Worm (Caenorhabditis elegans) whole organism, late embryonic: Measurements from ENCODE around the gene spl-2.

ENCODE experiments used
- C38D4.7 ChIP-seq: fragments of 200-800 bp; sonication (Bioruptor generic); optimal IDR thresholded peaks from 2 replicates; lab custom pipeline; 2018; ENCODE audit warnings: mild to moderate bottlenecking, missing genetic modification characterization, moderate library complexity, missing compliant biosample characterization
- T23F11.4 ChIP-seq: fragments of 200-800 bp; sonication (Bioruptor generic); optimal IDR thresholded peaks from 2 replicates; lab custom pipeline; 2018; ENCODE audit warnings: mild to moderate bottlenecking, missing genetic modification characterization, missing compliant biosample characterization
- Y22D7AL.16 ChIP-seq: sonication (generic microtip); optimal IDR thresholded peaks from 2 replicates; lab custom pipeline; 2016; ENCODE audit warnings: missing genetic modification characterization, missing compliant biosample characterization
- ama-1 ChIP-seq: fragments of 150-350 bp; optimal IDR thresholded peaks from 2 replicates; lab custom pipeline; 2014
- ceh-14 ChIP-seq: sonication (generic microtip); optimal IDR thresholded peaks from 2 replicates; lab custom pipeline; 2016; ENCODE audit warnings: missing genotype, missing genetic modification characterization, missing compliant biosample characterization
- ceh-19 ChIP-seq: fragments of 200-800 bp; sonication (Bioruptor generic); optimal IDR thresholded peaks from 2 replicates; lab custom pipeline; 2018; ENCODE audit warnings: mild to moderate bottlenecking, missing genetic modification characterization, missing compliant biosample characterization
- ceh-22 ChIP-seq: sonication (generic microtip); optimal IDR thresholded peaks from 2 replicates; lab custom pipeline; 2017; ENCODE audit warnings: missing biosample characterization, missing genetic modification characterization
- ceh-24 ChIP-seq: sonication (generic microtip); optimal IDR thresholded peaks from 2 replicates; lab custom pipeline; 2016; ENCODE audit warnings: mild to moderate bottlenecking, missing genetic modification characterization, missing compliant biosample characterization
- ceh-34 ChIP-seq: sonication (generic microtip); optimal IDR thresholded peaks from 2 replicates; lab custom pipeline; 2016; ENCODE audit warnings: mild to moderate bottlenecking, missing genetic modification characterization, missing compliant biosample characterization
- ceh-45 ChIP-seq: fragments of 200-800 bp; sonication (Bioruptor generic); IDR thresholded peaks from 2 replicates; pipeline ENCODE4 v1.3.6; 2022; ENCODE audit warnings: missing genetic modification reagents, missing genetic modification characterization, missing compliant biosample characterization
- ceh-48 ChIP-seq: sonication (generic microtip); optimal IDR thresholded peaks from 2 replicates; lab custom pipeline; 2016; ENCODE audit warnings: missing genetic modification characterization, inconsistent platforms, missing compliant biosample characterization
- che-1 ChIP-seq: sonication (generic microtip); optimal IDR thresholded peaks from 2 replicates; lab custom pipeline; 2016; ENCODE audit warnings: mild to moderate bottlenecking, missing genetic modification characterization, missing compliant biosample characterization
- elt-2 ChIP-seq: sonication (generic microtip); optimal IDR thresholded peaks from 2 replicates; lab custom pipeline; 2016; ENCODE audit warnings: missing genetic modification reagents, missing genetic modification characterization, missing compliant biosample characterization
- fkh-10 ChIP-seq: fragments of 150-350 bp; optimal IDR thresholded peaks from 2 replicates; lab custom pipeline; 2014; ENCODE audit warnings: missing biosample characterization, missing genetic modification reagents, missing genetic modification characterization
- fkh-6 ChIP-seq: sonication (generic microtip); optimal IDR thresholded peaks from 2 replicates; lab custom pipeline; 2016; ENCODE audit warnings: missing genetic modification characterization, missing compliant biosample characterization
- hlh-15 ChIP-seq: sonication (generic microtip); optimal IDR thresholded peaks from 2 replicates; lab custom pipeline; 2016; ENCODE audit warnings: missing genetic modification characterization, missing compliant biosample characterization
- hlh-30 ChIP-seq: sonication (generic microtip); optimal IDR thresholded peaks from 2 replicates; lab custom pipeline; 2017; ENCODE audit warnings: antibody characterized with exemption, missing genetic modification characterization, missing compliant biosample characterization; ENCODE audit not compliant: insufficient read depth
- hlh-6 ChIP-seq: sonication (generic microtip); optimal IDR thresholded peaks from 2 replicates; lab custom pipeline; 2016; ENCODE audit warnings: missing genotype, missing genetic modification characterization, missing compliant biosample characterization
- lin-11 ChIP-seq: fragments of 200-800 bp; sonication (Bioruptor generic); optimal IDR thresholded peaks from 2 replicates; lab custom pipeline; 2018; ENCODE audit warnings: mild to moderate bottlenecking, missing genetic modification characterization, missing compliant biosample characterization
- madf-2 ChIP-seq: sonication (generic microtip); optimal IDR thresholded peaks from 2 replicates; lab custom pipeline; 2017; ENCODE audit warnings: missing genetic modification characterization, missing compliant biosample characterization
- mec-3 ChIP-seq: sonication (generic microtip); optimal IDR thresholded peaks from 2 replicates; lab custom pipeline; 2016; ENCODE audit warnings: borderline replicate concordance, missing genetic modification characterization, missing compliant biosample characterization
- nfya-1 ChIP-seq: sonication (generic microtip); optimal IDR thresholded peaks from 2 replicates; lab custom pipeline; 2017; ENCODE audit warnings: missing genetic modification characterization, mild to moderate bottlenecking, missing compliant biosample characterization, antibody characterized with exemption, moderate library complexity
- nhr-232 ChIP-seq: sonication (generic microtip); optimal IDR thresholded peaks from 2 replicates; lab custom pipeline; 2016; ENCODE audit warnings: missing genetic modification characterization, missing compliant biosample characterization
- pha-4 ChIP-seq: fragments of 150-350 bp; optimal IDR thresholded peaks from 2 replicates; lab custom pipeline; 2018; ENCODE audit warnings: missing biosample characterization, missing genetic modification reagents, missing genetic modification characterization
- pqm-1 ChIP-seq: sonication (generic microtip); optimal IDR thresholded peaks from 2 replicates; lab custom pipeline; 2016; ENCODE audit warnings: missing genetic modification characterization, missing compliant biosample characterization
- pros-1 ChIP-seq: fragments of 150-350 bp; optimal IDR thresholded peaks from 2 replicates; lab custom pipeline; 2014; ENCODE audit warnings: missing biosample characterization, missing genetic modification reagents, missing genetic modification characterization
- sox-4 ChIP-seq: sonication (generic microtip); optimal IDR thresholded peaks from 2 replicates; lab custom pipeline; 2017; ENCODE audit warnings: mild to moderate bottlenecking, missing genetic modification characterization, inconsistent platforms, missing compliant biosample characterization
- syd-9 ChIP-seq: sonication (generic microtip); optimal IDR thresholded peaks from 2 replicates; lab custom pipeline; 2016; ENCODE audit warnings: mild to moderate bottlenecking, missing genetic modification characterization, moderate library complexity, missing compliant biosample characterization
- tbx-7 ChIP-seq: sonication (generic microtip); optimal IDR thresholded peaks from 2 replicates; lab custom pipeline; 2016; ENCODE audit warnings: missing genotype, missing genetic modification characterization, missing compliant biosample characterization
- unc-3 ChIP-seq, 2 experiments: fragments of 200-800 bp in 1 of 2; sonication (Bioruptor generic) in 1 of 2; sonication (generic microtip) in 1 of 2; conservative IDR thresholded peaks in 1 of 2; optimal IDR thresholded peaks in 1 of 2; 2 replicates each; pipeline versions ENCODE4 v1.3.6 to Lab custom; 2016 to 2022; ENCODE audit warnings: missing compliant biosample characterization in 2 of 2, missing genetic modification characterization in 2 of 2, missing genetic modification reagents in 1 of 2
- unc-55 ChIP-seq: sonication (generic microtip); optimal IDR thresholded peaks from 2 replicates; lab custom pipeline; 2017; ENCODE audit warnings: missing biosample characterization, missing genetic modification reagents, missing genetic modification characterization
- ztf-16 ChIP-seq: sonication (generic microtip); optimal IDR thresholded peaks from 2 replicates; lab custom pipeline; 2017; ENCODE audit warnings: missing genetic modification characterization, missing compliant biosample characterization

spl-2 gene

ce11 chrV:9168089-9168488 lies 21.4 kb upstream of the spl-2 start, which contains the start of gene B0222.11:
TSS of gene B0222.11 (minus strand) at chrV:9168189.
- TF ChIP-seq ceh-45 (GFP tag; lab: Robert Waterston, UW) (no peak), pros-1 (tag; lab: Kevin White, UChicago) (no peak), madf-2 (tag; lab: Kevin White, UChicago) (no peak), ceh-22 (tag; lab: Kevin White, UChicago) (no peak), Y22D7AL.16 (tag; lab: Kevin White, UChicago) (no peak), ceh-14 (tag; lab: Kevin White, UChicago) (no peak), hlh-30 (no peak), ama-1 (no peak), T23F11.4 (GFP tag; lab: Kevin White, UChicago) (no peak)

DNA sequence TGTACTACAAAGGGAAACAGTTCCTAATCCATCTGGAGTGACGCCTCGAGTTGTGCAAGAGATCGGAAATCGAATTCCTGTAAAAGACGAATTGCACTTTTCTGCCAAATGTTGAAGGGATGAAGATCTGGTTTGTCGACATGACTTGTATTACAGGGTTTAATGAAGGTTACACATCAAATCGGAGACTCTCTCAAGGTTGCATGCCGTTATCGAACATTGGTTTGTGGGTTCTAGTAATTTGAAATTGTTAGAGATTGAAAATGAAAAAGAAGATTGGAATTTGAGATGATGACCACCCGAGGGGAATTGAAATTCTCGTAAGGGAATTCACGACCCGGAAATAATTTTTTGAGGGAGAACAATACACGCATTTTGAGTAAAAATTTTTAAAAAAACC lies 19.6 kb upstream of the spl-2 start:
- TF ChIP-seq ceh-24 (tag; lab: Kevin White, UChicago) (no peak), che-1 (no peak), ceh-19 (GFP tag; lab: Kevin White, UChicago) (no peak), sox-4 (tag; lab: Kevin White, UChicago) (no peak), pros-1 (tag; lab: Kevin White, UChicago) (no peak), fkh-6 (tag; lab: Kevin White, UChicago) (no peak), unc-55 (GFP tag; lab: Kevin White, UChicago) (no peak), ceh-45 (GFP tag; lab: Robert Waterston, UW) (no peak), madf-2 (tag; lab: Kevin White, UChicago) (no peak), hlh-15 (no peak), mec-3 (tag; lab: Kevin White, UChicago) (no peak), C38D4.7 (GFP tag; lab: Kevin White, UChicago) (no peak), ceh-48 (tag; lab: Kevin White, UChicago) (no peak), pha-4 (tag; lab: Kevin White, UChicago) (no peak), nhr-232 (tag; lab: Kevin White, UChicago) (no peak)

DNA sequence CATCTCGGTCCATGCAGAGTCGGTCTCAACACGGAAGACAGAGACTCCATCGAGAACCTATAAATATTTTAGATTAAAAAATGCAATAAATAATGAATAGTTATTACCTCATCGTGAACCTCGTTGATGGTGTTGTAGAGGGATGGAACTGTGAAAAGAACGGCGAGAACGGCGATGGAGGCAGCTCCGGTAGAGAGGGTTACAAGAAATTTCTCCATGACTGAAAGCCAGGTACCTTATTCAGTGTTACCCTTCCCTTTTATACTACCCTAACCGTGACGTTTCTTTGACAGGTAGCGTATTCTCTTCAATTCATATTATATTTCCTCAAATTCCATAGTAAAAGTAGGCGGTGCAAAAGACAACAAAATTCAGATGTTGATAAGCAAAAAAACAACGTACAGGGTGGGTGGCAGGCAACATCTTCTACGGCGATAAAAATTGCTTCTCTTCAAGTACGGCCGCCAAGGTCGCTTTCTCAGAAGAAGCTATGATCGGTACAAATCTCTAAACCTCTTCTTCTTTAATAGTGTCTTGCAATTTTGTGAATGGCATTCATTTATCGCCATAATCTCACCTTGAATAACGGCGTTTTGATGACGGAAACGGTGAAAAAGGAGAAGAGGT lies 18.5 kb upstream of the spl-2 start, which contains the start of gene col-10:
Gene col-10 (minus strand): TSS at position 235 of the 627 bp plus-strand sequence.
- TF ChIP-seq nfya-1 (tag; lab: Kevin White, UChicago) = no peak
- TF ChIP-seq fkh-6 (tag; lab: Kevin White, UChicago) = no peak
- no peak for TF ChIP-seq hlh-15
- TF ChIP-seq pha-4 (tag; lab: Kevin White, UChicago) = no peak
- TF ChIP-seq lin-11 = no peak
- TF ChIP-seq tbx-7 (tag; lab: Kevin White, UChicago) = no peak
- TF ChIP-seq elt-2 (tag; lab: Kevin White, UChicago) = no peak
- no peak for TF ChIP-seq ztf-16 (tag; lab: Kevin White, UChicago)
- no peak for TF ChIP-seq unc-3 (GFP tag; conservative IDR thresholded peaks at IDR 0.05; lab: Robert Waterston, UW)
- no peak for TF ChIP-seq unc-3 (tag; optimal IDR thresholded peaks at IDR 0.05; lab: Kevin White, UChicago)
- no peak for TF ChIP-seq hlh-6 (tag; lab: Kevin White, UChicago)

- TF ChIP-seq T23F11.4 (GFP tag; lab: Kevin White, UChicago) (no peak), sox-4 (tag; lab: Kevin White, UChicago) (no peak), syd-9 (tag; lab: Kevin White, UChicago) (no peak), pqm-1 (tag; lab: Kevin White, UChicago) (no peak), fkh-10 (GFP tag; lab: Kevin White, UChicago) (no peak), ceh-14 (tag; lab: Kevin White, UChicago) (no peak), ceh-34 (tag; lab: Kevin White, UChicago) (no peak), unc-55 (GFP tag; lab: Kevin White, UChicago) (no peak)
- TF ChIP-seq, all 69 proteins: peak for 0
Measured at ce11 chrV:9163897-9164296, 17.2 kb upstream of the spl-2 start.
